Worm (Caenorhabditis elegans): Measurements from ENCODE around the gene tag-77.

- no peak for TF ChIP-seq gmeb-2 (tag; optimal IDR thresholded peaks at IDR 0.05)
- no peak for TF ChIP-seq unc-55 (GFP tag; optimal IDR thresholded peaks at IDR 0.05)
- no peak for TF ChIP-seq lim-6 (tag; optimal IDR thresholded peaks at IDR 0.05)
- TF ChIP-seq unc-86 (tag; optimal IDR thresholded peaks at IDR 0.05), result no peak
- TF ChIP-seq pha-4 (tag; optimal IDR thresholded peaks at IDR 0.05), result no peak
- no peak for TF ChIP-seq npax-4 (tag; optimal IDR thresholded peaks at IDR 0.05)
- TF ChIP-seq dmd-4 (tag; optimal IDR thresholded peaks at IDR 0.05; ENCODE audit: borderline replicate concordance), result no peak
- no peak for TF ChIP-seq tbx-2 (tag; optimal IDR thresholded peaks at IDR 0.05)
- TF ChIP-seq hlh-15 (tag; optimal IDR thresholded peaks at IDR 0.05), result no peak
- no peak for TF ChIP-seq lin-11 (tag; optimal IDR thresholded peaks at IDR 0.05)
- TF ChIP-seq mec-3 (tag; optimal IDR thresholded peaks at IDR 0.05; ENCODE audit: borderline replicate concordance), result no peak
- TF ChIP-seq odd-2 (tag; optimal IDR thresholded peaks at IDR 0.05), result no peak
- TF ChIP-seq rnt-1 (tag; optimal IDR thresholded peaks at IDR 0.05), result no peak
- TF ChIP-seq ceh-18 (tag; optimal IDR thresholded peaks at IDR 0.05), result no peak
Measured at ce11 chrIV:8542272-8542671, 31.9 kb upstream of the tag-77 start.

Measured in whole organism, late embryonic.